Worm (Caenorhabditis elegans) whole organism, late embryonic: ENCODE data around the gene cbs-1.
A peak's percentile ranks its signal among the peaks of the same experiment; 100 is the strongest.

ENCODE experiments used
- K09A11.1 ChIP-seq: sonication (generic microtip); optimal IDR thresholded peaks from 2 replicates; lab custom pipeline; 2017; ENCODE audit warnings: antibody characterized with exemption, mild to moderate bottlenecking, missing genetic modification characterization, missing compliant biosample characterization; ENCODE audit not compliant: insufficient read depth
- Y22D7AL.16 ChIP-seq: sonication (generic microtip); optimal IDR thresholded peaks from 2 replicates; lab custom pipeline; 2016; ENCODE audit warnings: missing genetic modification characterization, missing compliant biosample characterization
- ceh-19 ChIP-seq: fragments of 200-800 bp; sonication (Bioruptor generic); optimal IDR thresholded peaks from 2 replicates; lab custom pipeline; 2018; ENCODE audit warnings: mild to moderate bottlenecking, missing genetic modification characterization, missing compliant biosample characterization
- ceh-2 ChIP-seq: sonication (generic microtip); optimal IDR thresholded peaks from 2 replicates; lab custom pipeline; 2016; ENCODE audit warnings: missing genotype, missing genetic modification characterization, missing compliant biosample characterization
- ceh-24 ChIP-seq: sonication (generic microtip); optimal IDR thresholded peaks from 2 replicates; lab custom pipeline; 2016; ENCODE audit warnings: mild to moderate bottlenecking, missing genetic modification characterization, missing compliant biosample characterization
- ceh-31 ChIP-seq: sonication (generic microtip); optimal IDR thresholded peaks from 2 replicates; lab custom pipeline; 2016; ENCODE audit warnings: missing genetic modification characterization, missing compliant biosample characterization
- ceh-34 ChIP-seq: sonication (generic microtip); optimal IDR thresholded peaks from 2 replicates; lab custom pipeline; 2016; ENCODE audit warnings: mild to moderate bottlenecking, missing genetic modification characterization, missing compliant biosample characterization
- ceh-6 ChIP-seq: fragments of 200-800 bp; sonication (Bioruptor generic); optimal IDR thresholded peaks from 2 replicates; lab custom pipeline; 2018; ENCODE audit warnings: mild to moderate bottlenecking, missing genetic modification characterization, missing compliant biosample characterization
- dmd-4 ChIP-seq: sonication (generic microtip); optimal IDR thresholded peaks from 2 replicates; lab custom pipeline; 2016; ENCODE audit warnings: borderline replicate concordance, missing genetic modification characterization, missing compliant biosample characterization
- dve-1 ChIP-seq: sonication (generic microtip); optimal IDR thresholded peaks from 2 replicates; lab custom pipeline; 2017; ENCODE audit warnings: antibody characterized with exemption, mild to moderate bottlenecking, missing genetic modification characterization, missing compliant biosample characterization
- elt-2 ChIP-seq: sonication (generic microtip); optimal IDR thresholded peaks from 2 replicates; lab custom pipeline; 2016; ENCODE audit warnings: missing genetic modification reagents, missing genetic modification characterization, missing compliant biosample characterization
- fax-1 ChIP-seq: sonication (generic microtip); optimal IDR thresholded peaks from 2 replicates; lab custom pipeline; 2016; ENCODE audit warnings: missing genotype, missing genetic modification characterization, missing compliant biosample characterization
- fkh-10 ChIP-seq: fragments of 150-350 bp; optimal IDR thresholded peaks from 2 replicates; lab custom pipeline; 2014; ENCODE audit warnings: missing biosample characterization, missing genetic modification reagents, missing genetic modification characterization
- fkh-6 ChIP-seq: sonication (generic microtip); optimal IDR thresholded peaks from 2 replicates; lab custom pipeline; 2016; ENCODE audit warnings: missing genetic modification characterization, missing compliant biosample characterization
- hlh-15 ChIP-seq: sonication (generic microtip); optimal IDR thresholded peaks from 2 replicates; lab custom pipeline; 2016; ENCODE audit warnings: missing genetic modification characterization, missing compliant biosample characterization
- hlh-30 ChIP-seq: sonication (generic microtip); optimal IDR thresholded peaks from 2 replicates; lab custom pipeline; 2017; ENCODE audit warnings: antibody characterized with exemption, missing genetic modification characterization, missing compliant biosample characterization; ENCODE audit not compliant: insufficient read depth
- hlh-6 ChIP-seq: sonication (generic microtip); optimal IDR thresholded peaks from 2 replicates; lab custom pipeline; 2016; ENCODE audit warnings: missing genotype, missing genetic modification characterization, missing compliant biosample characterization
- hlh-8 ChIP-seq: sonication (generic microtip); optimal IDR thresholded peaks from 2 replicates; lab custom pipeline; 2016; ENCODE audit warnings: missing genotype, missing genetic modification characterization, missing compliant biosample characterization
- lin-11 ChIP-seq: fragments of 200-800 bp; sonication (Bioruptor generic); optimal IDR thresholded peaks from 2 replicates; lab custom pipeline; 2018; ENCODE audit warnings: mild to moderate bottlenecking, missing genetic modification characterization, missing compliant biosample characterization
- madf-2 ChIP-seq: sonication (generic microtip); optimal IDR thresholded peaks from 2 replicates; lab custom pipeline; 2017; ENCODE audit warnings: missing genetic modification characterization, missing compliant biosample characterization
- mec-3 ChIP-seq: sonication (generic microtip); optimal IDR thresholded peaks from 2 replicates; lab custom pipeline; 2016; ENCODE audit warnings: borderline replicate concordance, missing genetic modification characterization, missing compliant biosample characterization
- nfya-1 ChIP-seq: sonication (generic microtip); optimal IDR thresholded peaks from 2 replicates; lab custom pipeline; 2017; ENCODE audit warnings: missing genetic modification characterization, mild to moderate bottlenecking, missing compliant biosample characterization, antibody characterized with exemption, moderate library complexity
- nhr-232 ChIP-seq: sonication (generic microtip); optimal IDR thresholded peaks from 2 replicates; lab custom pipeline; 2016; ENCODE audit warnings: missing genetic modification characterization, missing compliant biosample characterization
- odd-2 ChIP-seq: sonication (generic microtip); optimal IDR thresholded peaks from 2 replicates; lab custom pipeline; 2017; ENCODE audit warnings: antibody characterized with exemption, mild to moderate bottlenecking, missing genetic modification characterization, missing compliant biosample characterization
- pag-3 ChIP-seq: sonication (generic microtip); optimal IDR thresholded peaks from 2 replicates; lab custom pipeline; 2016; ENCODE audit warnings: missing compliant biosample characterization, missing genetic modification characterization, borderline replicate concordance
- pha-2 ChIP-seq: sonication (generic microtip); optimal IDR thresholded peaks from 2 replicates; lab custom pipeline; 2017; ENCODE audit warnings: mild to moderate bottlenecking, missing genetic modification characterization, missing compliant biosample characterization
- pros-1 ChIP-seq: fragments of 150-350 bp; optimal IDR thresholded peaks from 2 replicates; lab custom pipeline; 2014; ENCODE audit warnings: missing biosample characterization, missing genetic modification reagents, missing genetic modification characterization
- sdc-2 ChIP-seq: sonication (generic microtip); optimal IDR thresholded peaks from 2 replicates; lab custom pipeline; 2016; ENCODE audit warnings: missing genotype, missing genetic modification characterization, missing compliant biosample characterization
- syd-9 ChIP-seq: sonication (generic microtip); optimal IDR thresholded peaks from 2 replicates; lab custom pipeline; 2016; ENCODE audit warnings: mild to moderate bottlenecking, missing genetic modification characterization, moderate library complexity, missing compliant biosample characterization
- tbx-2 ChIP-seq: sonication (generic microtip); optimal IDR thresholded peaks from 2 replicates; lab custom pipeline; 2016; ENCODE audit warnings: missing genetic modification characterization, missing compliant biosample characterization
- tbx-7 ChIP-seq: sonication (generic microtip); optimal IDR thresholded peaks from 2 replicates; lab custom pipeline; 2016; ENCODE audit warnings: missing genotype, missing genetic modification characterization, missing compliant biosample characterization
- unc-42 ChIP-seq: sonication (generic microtip); optimal IDR thresholded peaks from 2 replicates; lab custom pipeline; 2016; ENCODE audit warnings: missing genotype, missing genetic modification characterization, missing compliant biosample characterization
- unc-86 ChIP-seq: sonication (generic microtip); optimal IDR thresholded peaks from 2 replicates; lab custom pipeline; 2016; ENCODE audit warnings: missing genetic modification characterization, missing compliant biosample characterization
- zip-5 ChIP-seq: sonication (generic microtip); optimal IDR thresholded peaks from 2 replicates; lab custom pipeline; 2016; ENCODE audit warnings: missing genetic modification characterization, missing compliant biosample characterization

cbs-1 gene

DNA sequence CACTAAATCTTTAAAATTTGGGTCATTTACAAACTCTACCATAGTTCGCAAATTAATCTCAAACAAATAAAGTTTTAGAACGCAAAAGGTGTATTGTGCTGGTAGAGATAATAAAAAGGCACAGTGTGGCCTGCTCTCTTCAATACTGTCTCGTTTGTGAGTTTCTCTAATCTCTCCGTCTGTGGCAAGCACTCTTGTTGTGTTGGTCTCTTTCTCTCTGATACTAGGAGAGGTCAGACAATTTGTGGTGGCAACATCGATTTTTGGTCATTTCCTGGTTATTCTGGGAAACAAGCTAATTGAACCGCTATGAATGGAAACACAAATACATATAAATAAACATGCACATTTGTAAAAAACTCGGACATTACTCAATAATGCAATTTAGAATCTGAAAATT is 20.2 kb downstream of the cbs-1 start, which contains the start of gene ZC373.5:
Gene ZC373.5 (minus strand): TSS at position 159 of the 400 bp plus-strand sequence.
- peak; percentile 36 for TF ChIP-seq elt-2
- TF ChIP-seq mec-3: no peak

- TF ChIP-seq zip-5 (tag; lab: Kevin White, UChicago) (no peak), fkh-10 (GFP tag; lab: Kevin White, UChicago) (no peak)
- TF ChIP-seq, all 69 proteins: peak for 0
These were observed 20.9 kb downstream of the cbs-1 start, which contains the start of gene dao-4 for ce11 chrX:10074988-10075387. Gene dao-4 (plus strand): TSS chrX:10075288.

- TF ChIP-seq ceh-2 (tag; lab: Kevin White, UChicago) (no peak), tbx-7 (tag; lab: Kevin White, UChicago) (no peak), ceh-24 (tag; lab: Kevin White, UChicago) (no peak), K09A11.1 (tag; lab: Kevin White, UChicago) (no peak), hlh-15 (tag; lab: Kevin White, UChicago) (no peak), hlh-30 (no peak), zip-5 (tag; lab: Kevin White, UChicago) (no peak), madf-2 (no peak), syd-9 (tag; lab: Kevin White, UChicago) (no peak), odd-2 (tag; lab: Kevin White, UChicago) (no peak), tbx-2 (no peak), ceh-6 (GFP tag; lab: Kevin White, UChicago) (no peak), lin-11 (tag; lab: Kevin White, UChicago) (no peak), unc-86 (tag; lab: Kevin White, UChicago) (no peak), nfya-1 (no peak), Y22D7AL.16 (tag; lab: Kevin White, UChicago) (no peak), ceh-34 (tag; lab: Kevin White, UChicago) (no peak), mec-3 (no peak), pha-2 (tag; lab: Kevin White, UChicago) (no peak), elt-2 (no peak)
These were observed 22.3 kb downstream of the cbs-1 start for ce11 chrX:10076334-10076733.

DNA sequence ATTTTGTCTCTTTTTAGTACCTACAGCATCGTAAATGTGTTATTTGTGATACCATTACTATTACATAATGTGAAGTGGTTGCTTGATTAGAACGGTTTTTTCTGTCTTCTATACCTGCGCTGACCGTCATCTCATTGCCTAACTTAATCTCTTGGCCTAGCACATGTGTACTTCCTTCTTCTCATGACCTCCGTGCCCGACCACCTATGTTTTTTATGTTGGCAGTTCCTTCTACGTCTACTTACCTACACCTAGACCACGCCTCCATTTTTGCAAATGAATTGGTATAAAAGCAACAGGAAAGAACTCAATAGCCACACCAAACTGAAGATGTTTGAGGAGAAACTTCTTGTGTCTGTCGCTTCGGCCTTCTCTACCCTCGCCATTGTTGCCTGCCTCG is 23.2 kb downstream of the cbs-1 start, which contains the start of gene col-176:
Gene col-176 (plus strand): TSS at position 301 of the 400 bp plus-strand sequence.
- TF ChIP-seq dve-1 (no peak), nhr-232 (tag; lab: Kevin White, UChicago) (no peak), mec-3 (no peak), ceh-19 (GFP tag; lab: Kevin White, UChicago) (no peak), ceh-31 (tag; lab: Kevin White, UChicago) (no peak), fkh-6 (tag; lab: Kevin White, UChicago) (no peak), hlh-8 (tag; lab: Kevin White, UChicago) (no peak)

DNA sequence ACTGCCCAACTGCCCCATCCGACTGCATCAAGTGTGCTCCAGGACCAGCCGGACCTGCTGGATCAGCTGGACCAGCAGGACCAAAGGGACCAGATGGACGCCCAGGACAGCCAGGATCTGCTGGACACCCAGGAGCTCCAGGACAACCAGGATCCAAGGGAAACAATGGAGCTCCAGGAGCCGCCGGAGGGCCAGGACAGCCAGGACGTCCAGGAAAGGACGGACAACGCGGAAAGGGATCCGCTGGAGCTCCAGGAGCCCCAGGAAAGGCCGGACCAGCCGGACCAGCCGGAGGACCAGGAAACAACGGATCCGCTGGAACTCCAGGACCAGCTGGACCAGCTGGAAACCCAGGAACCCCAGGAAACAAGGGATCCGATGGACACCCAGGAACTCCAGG is 24.0 kb downstream of the cbs-1 start:
- TF ChIP-seq pag-3 (tag; lab: Kevin White, UChicago) (peak; percentile 21), unc-42 (peak; percentile 24), hlh-8 (tag; lab: Kevin White, UChicago) (no peak), K09A11.1 (tag; lab: Kevin White, UChicago) (no peak), nhr-232 (tag; lab: Kevin White, UChicago) (no peak), ceh-34 (tag; lab: Kevin White, UChicago) (no peak), mec-3 (peak; percentile 26), lin-11 (tag; lab: Kevin White, UChicago) (no peak), pros-1 (tag; lab: Kevin White, UChicago) (no peak), hlh-6 (peak; percentile 49), ceh-2 (tag; lab: Kevin White, UChicago) (no peak), dmd-4 (no peak), sdc-2 (tag; lab: Kevin White, UChicago) (peak; percentile 3), fax-1 (no peak), dve-1 (no peak)
